Fruit fly (Drosophila melanogaster): ENCODE measurements around the gene RpL3.

DNA sequence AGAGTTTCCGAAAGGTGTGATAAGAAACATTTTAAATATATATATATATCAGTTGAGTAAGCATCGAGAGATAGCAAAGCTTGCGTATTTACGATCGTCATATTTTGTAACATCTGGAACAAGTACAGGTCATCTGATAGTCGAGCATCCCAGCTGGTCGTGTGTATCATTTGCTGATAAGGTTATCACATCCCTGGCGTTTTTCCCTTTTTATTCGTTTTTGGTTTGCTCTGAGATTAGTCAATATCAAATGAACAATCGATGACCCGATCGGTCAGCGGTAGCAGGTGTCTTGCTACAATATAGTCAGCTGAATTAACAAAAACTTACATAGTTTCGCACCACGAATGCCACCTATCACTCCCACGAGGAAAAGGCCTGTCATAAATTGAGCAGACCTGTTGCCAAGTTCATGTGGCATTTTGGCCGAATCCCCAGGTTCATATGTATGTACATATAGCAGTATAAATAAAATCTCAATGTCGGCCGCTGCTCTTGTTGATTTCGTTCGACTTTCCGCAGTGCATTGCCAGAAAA is 20.7 kb upstream of the RpL3 start:
- TF ChIP-seq CG34367 (tag; optimal IDR thresholded peaks at IDR 0.05) (peak; percentile 24), CG9948 (tag; optimal IDR thresholded peaks at IDR 0.05) (peak; percentile 50), CG8159 (tag; optimal IDR thresholded peaks at IDR 0.05) (peak; percentile 67), EcR (GFP tag; optimal IDR thresholded peaks at IDR 0.05) (no peak)

Measured in whole organism, pupa.